Worm (Caenorhabditis elegans) whole organism, late embryonic: ENCODE results near the gene dop-4.

ENCODE experiments used
- C38D4.7 ChIP-seq: fragments of 200-800 bp; sonication (Bioruptor generic); optimal IDR thresholded peaks from 2 replicates; lab custom pipeline; 2018; ENCODE audit warnings: mild to moderate bottlenecking, missing genetic modification characterization, moderate library complexity, missing compliant biosample characterization
- K02D7.2 ChIP-seq: sonication (generic microtip); optimal IDR thresholded peaks from 2 replicates; lab custom pipeline; 2017; ENCODE audit warnings: mild to moderate bottlenecking, missing genetic modification characterization, missing compliant biosample characterization
- T23F11.4 ChIP-seq: fragments of 200-800 bp; sonication (Bioruptor generic); optimal IDR thresholded peaks from 2 replicates; lab custom pipeline; 2018; ENCODE audit warnings: mild to moderate bottlenecking, missing genetic modification characterization, missing compliant biosample characterization
- ceh-24 ChIP-seq: sonication (generic microtip); optimal IDR thresholded peaks from 2 replicates; lab custom pipeline; 2016; ENCODE audit warnings: mild to moderate bottlenecking, missing genetic modification characterization, missing compliant biosample characterization
- ceh-48 ChIP-seq: sonication (generic microtip); optimal IDR thresholded peaks from 2 replicates; lab custom pipeline; 2016; ENCODE audit warnings: missing genetic modification characterization, inconsistent platforms, missing compliant biosample characterization
- fkh-10 ChIP-seq: fragments of 150-350 bp; optimal IDR thresholded peaks from 2 replicates; lab custom pipeline; 2014; ENCODE audit warnings: missing biosample characterization, missing genetic modification reagents, missing genetic modification characterization
- madf-2 ChIP-seq: sonication (generic microtip); optimal IDR thresholded peaks from 2 replicates; lab custom pipeline; 2017; ENCODE audit warnings: missing genetic modification characterization, missing compliant biosample characterization
- npax-4 ChIP-seq: sonication (generic microtip); optimal IDR thresholded peaks from 2 replicates; lab custom pipeline; 2016; ENCODE audit warnings: missing genetic modification characterization, missing compliant biosample characterization
- odd-2 ChIP-seq: sonication (generic microtip); optimal IDR thresholded peaks from 2 replicates; lab custom pipeline; 2017; ENCODE audit warnings: antibody characterized with exemption, mild to moderate bottlenecking, missing genetic modification characterization, missing compliant biosample characterization
- sox-2 ChIP-seq: fragments of 200-800 bp; sonication (Bioruptor generic); IDR thresholded peaks from 2 replicates; pipeline ENCODE4 v1.3.6; 2022; ENCODE audit warnings: missing genetic modification reagents, missing genetic modification characterization, missing compliant biosample characterization
- tbx-2 ChIP-seq: sonication (generic microtip); optimal IDR thresholded peaks from 2 replicates; lab custom pipeline; 2016; ENCODE audit warnings: missing genetic modification characterization, missing compliant biosample characterization

DNA sequence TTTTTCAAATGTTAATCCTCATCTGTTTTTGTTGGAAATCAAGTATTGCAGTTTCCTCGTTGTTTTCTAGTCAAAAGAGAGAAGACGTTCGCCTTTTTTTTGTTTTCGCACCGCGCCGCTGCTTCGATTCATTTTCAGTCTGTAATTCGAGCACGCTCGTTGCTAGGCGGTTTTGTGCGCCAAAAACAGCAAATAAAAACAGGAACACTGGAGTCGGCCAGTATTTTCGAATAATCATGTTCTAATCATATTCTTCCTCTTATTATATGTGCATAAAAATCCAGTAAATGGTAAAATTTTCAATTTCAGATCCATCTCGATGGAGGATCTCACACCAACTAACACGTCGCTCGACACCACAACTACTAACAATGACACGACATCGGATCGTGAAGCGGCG, 26.0 kb downstream of the dop-4 start, which contains the start of gene pdk-1:
- no peak for TF ChIP-seq odd-2 (tag; lab: Kevin White, UChicago)
- TF ChIP-seq madf-2: no peak
- TF ChIP-seq T23F11.4 (GFP tag; lab: Kevin White, UChicago): no peak
- no peak for TF ChIP-seq ceh-48 (tag; lab: Kevin White, UChicago)
- TF ChIP-seq fkh-10 (GFP tag; lab: Kevin White, UChicago): no peak
- TF ChIP-seq ceh-24 (tag; lab: Kevin White, UChicago): no peak
- TF ChIP-seq sox-2 (GFP tag; lab: Robert Waterston, UW): no peak
- no peak for TF ChIP-seq tbx-2 (tag; lab: Kevin White, UChicago)
- no peak for TF ChIP-seq K02D7.2
- no peak for TF ChIP-seq C38D4.7 (GFP tag; lab: Kevin White, UChicago)
- TF ChIP-seq npax-4: no peak
